Fruit fly (Drosophila melanogaster) S2 (cell line): Measurements from ENCODE around the gene pkaap.

ENCODE experiments used
- CG8478 ChIP-seq: fragments of >200 bp; optimal IDR thresholded peaks from 2 replicates; lab custom pipeline; 2018
- CTCF ChIP-seq, 2 experiments: fragments of >200 bp; optimal IDR thresholded peaks; 2 replicates each; lab custom pipeline; 2018

- TF ChIP-seq CG8478 (lab: Kevin White, UChicago) = no peak
- TF ChIP-seq CTCF (optimal IDR thresholded peaks at IDR 0.05; lab: Kevin White, UChicago) = no peak
These were observed 8.3 kb upstream of the pkaap start for dm6 chr2L:16279774-16280252.
